Fruit fly (Drosophila melanogaster): ENCODE data around the gene Rb97D.
A peak's percentile ranks its signal among the peaks of the same experiment; 100 is the strongest.

Gene Rb97D

dm6 chr3R:26876851-26877250 lies 1.3 kb upstream of the Rb97D start:
- TF ChIP-seq CG1620 (GFP tag; optimal IDR thresholded peaks at IDR 0.05) (no peak), Crg-1 (GFP tag; optimal IDR thresholded peaks at IDR 0.05) (no peak), Clk (GFP tag; optimal IDR thresholded peaks at IDR 0.05) (no peak), CG7101 (tag; optimal IDR thresholded peaks at IDR 0.05) (no peak), CG5204 (GFP tag; optimal IDR thresholded peaks at IDR 0.05) (no peak), CG12768 (GFP tag; optimal IDR thresholded peaks at IDR 0.05) (no peak), CG7045 (GFP tag; optimal IDR thresholded peaks at IDR 0.05) (no peak), cic (GFP tag; optimal IDR thresholded peaks at IDR 0.05) (no peak), kay (GFP tag; ENCODE audit: borderline replicate concordance) (no peak), cnc (optimal IDR thresholded peaks at IDR 0.05) (no peak), tj (GFP tag; optimal IDR thresholded peaks at IDR 0.05) (no peak)

- TF ChIP-seq cic (GFP tag; optimal IDR thresholded peaks at IDR 0.05): peak; percentile 30
- peak; percentile 36 for TF ChIP-seq Crg-1 (GFP tag; optimal IDR thresholded peaks at IDR 0.05)
- TF ChIP-seq Mnt (GFP tag; optimal IDR thresholded peaks at IDR 0.05): peak; percentile 7
- peak; percentile 17 for TF ChIP-seq CG7101 (tag; optimal IDR thresholded peaks at IDR 0.05)
- peak; percentile 79 for TF ChIP-seq kay (GFP tag; ENCODE audit: borderline replicate concordance)
- TF ChIP-seq tj (GFP tag; optimal IDR thresholded peaks at IDR 0.05): no peak
- no peak for TF ChIP-seq CG14711 (tag; optimal IDR thresholded peaks at IDR 0.05)
- TF ChIP-seq toe (GFP tag; optimal IDR thresholded peaks at IDR 0.05): peak; percentile 38
- TF ChIP-seq bab1 (GFP tag; optimal IDR thresholded peaks at IDR 0.05): peak; percentile 29
- TF ChIP-seq Clk (GFP tag; optimal IDR thresholded peaks at IDR 0.05): no peak
Observed at dm6 chr3R:26876432-26876831, 890 bp upstream of the Rb97D start, which contains the start of gene CG5500. Gene CG5500 (plus strand): TSS chr3R:26876630.

dm6 chr3R:26871852-26872251 lies 3.7 kb downstream of the Rb97D start, which contains the start of gene SPARC:
Gene SPARC (minus strand): TSS chr3R:26871995.
- no peak for TF ChIP-seq cnc (optimal IDR thresholded peaks at IDR 0.05)
- TF ChIP-seq tj (GFP tag; optimal IDR thresholded peaks at IDR 0.05): peak; percentile 22

- TF ChIP-seq CG12768 (GFP tag; optimal IDR thresholded peaks at IDR 0.05) (no peak), cic (GFP tag; optimal IDR thresholded peaks at IDR 0.05) (no peak), CG7045 (GFP tag; optimal IDR thresholded peaks at IDR 0.05) (no peak), bab1 (GFP tag; optimal IDR thresholded peaks at IDR 0.05) (no peak), CG14711 (tag; optimal IDR thresholded peaks at IDR 0.05) (no peak), CG33017 (tag; optimal IDR thresholded peaks at IDR 0.05) (no peak), cnc (optimal IDR thresholded peaks at IDR 0.05) (no peak)
Observed at dm6 chr3R:26871061-26871460, 4.5 kb downstream of the Rb97D start.

dm6 chr3R:26870494-26870893 lies 5.0 kb downstream of the Rb97D start:
- no peak for TF ChIP-seq Clk (GFP tag; optimal IDR thresholded peaks at IDR 0.05)

dm6 chr3R:26869431-26869830 lies 6.1 kb downstream of the Rb97D start:
- TF ChIP-seq ovo (GFP tag; optimal IDR thresholded peaks at IDR 0.05) (no peak), CG7101 (tag; optimal IDR thresholded peaks at IDR 0.05) (no peak), cic (GFP tag; optimal IDR thresholded peaks at IDR 0.05) (no peak), CG5204 (GFP tag; optimal IDR thresholded peaks at IDR 0.05) (no peak), CG11617 (GFP tag; optimal IDR thresholded peaks at IDR 0.05) (no peak), bab1 (GFP tag; optimal IDR thresholded peaks at IDR 0.05) (no peak), CG7045 (GFP tag; optimal IDR thresholded peaks at IDR 0.05) (no peak), CG33017 (tag; optimal IDR thresholded peaks at IDR 0.05) (no peak), tj (GFP tag; optimal IDR thresholded peaks at IDR 0.05) (no peak)

- TF ChIP-seq Clk (GFP tag; optimal IDR thresholded peaks at IDR 0.05) (no peak), cic (GFP tag; optimal IDR thresholded peaks at IDR 0.05) (no peak), CG7045 (GFP tag; optimal IDR thresholded peaks at IDR 0.05) (no peak), kay (GFP tag; ENCODE audit: borderline replicate concordance) (no peak), CG11617 (GFP tag; optimal IDR thresholded peaks at IDR 0.05) (no peak)
Observed at dm6 chr3R:26867457-26868044, 8.0 kb downstream of the Rb97D start.

dm6 chr3R:26866577-26867456 lies 8.7 kb downstream of the Rb97D start, which contains the start of the genes ball and His2Av:
Gene ball (minus strand): TSS chr3R:26866807.
Gene His2Av (plus strand): TSS chr3R:26866929.
- TF ChIP-seq ovo (GFP tag; optimal IDR thresholded peaks at IDR 0.05): peak; percentile 58
- no peak for TF ChIP-seq kay (GFP tag; ENCODE audit: borderline replicate concordance)
- peak; percentile 77 for TF ChIP-seq CG11617 (GFP tag; optimal IDR thresholded peaks at IDR 0.05)
- TF ChIP-seq CG1620 (GFP tag; optimal IDR thresholded peaks at IDR 0.05): peak; percentile 82
- TF ChIP-seq Hr96 (GFP tag; optimal IDR thresholded peaks at IDR 0.05): peak; percentile 89
- peak; percentile 73 for TF ChIP-seq CG12768 (GFP tag; optimal IDR thresholded peaks at IDR 0.05)
- peak; percentile 60 for TF ChIP-seq CG7045 (GFP tag; optimal IDR thresholded peaks at IDR 0.05)
- peak; percentile 99 for TF ChIP-seq CG14711 (tag; optimal IDR thresholded peaks at IDR 0.05)
- TF ChIP-seq pad (GFP tag; optimal IDR thresholded peaks at IDR 0.05): peak; percentile 66
- no peak for TF ChIP-seq cnc (optimal IDR thresholded peaks at IDR 0.05)
- no peak for TF ChIP-seq CG5204 (GFP tag; optimal IDR thresholded peaks at IDR 0.05)
- TF ChIP-seq bab1 (GFP tag; optimal IDR thresholded peaks at IDR 0.05): peak; percentile 80
- peak; percentile 72 for TF ChIP-seq Mnt (GFP tag; optimal IDR thresholded peaks at IDR 0.05)
- TF ChIP-seq toe (GFP tag; optimal IDR thresholded peaks at IDR 0.05): peak; percentile 91
- TF ChIP-seq Crg-1 (GFP tag; optimal IDR thresholded peaks at IDR 0.05): peak; percentile 81
- TF ChIP-seq tj (GFP tag; optimal IDR thresholded peaks at IDR 0.05): peak; percentile 78
- peak; percentile 27 for TF ChIP-seq CG33017 (tag; optimal IDR thresholded peaks at IDR 0.05)
- peak; percentile 77 for TF ChIP-seq CG7101 (tag; optimal IDR thresholded peaks at IDR 0.05)
- peak; percentile 81 for TF ChIP-seq Clk (GFP tag; optimal IDR thresholded peaks at IDR 0.05)
- TF ChIP-seq cic (GFP tag; optimal IDR thresholded peaks at IDR 0.05): peak; percentile 36

Data from whole organism, adult.